Fruit fly (Drosophila melanogaster) whole organism, pupa: Measurements from ENCODE around the gene vers.

Experiments
- CG12605 ChIP-seq: fragments of 200-800 bp; sonication (Bioruptor generic); IDR thresholded peaks from 2 replicates; pipeline ENCODE4 v1.3.6; 2022; ENCODE audit warnings: missing biosample characterization, missing genetic modification characterization
- CG17806 ChIP-seq: fragments of 200-800 bp; sonication (Bioruptor generic); optimal IDR thresholded peaks from 2 replicates; lab custom pipeline; 2018; ENCODE audit warnings: missing biosample characterization, mild to moderate bottlenecking, missing genetic modification characterization, moderate library complexity
- CG32121 ChIP-seq: fragments of 200-800 bp; sonication (Bioruptor generic); IDR thresholded peaks from 2 replicates; pipeline ENCODE4 v1.3.6; 2022; ENCODE audit warnings: missing biosample characterization, missing genetic modification characterization
- CG8159 ChIP-seq: fragments of 200-800 bp; sonication (Bioruptor generic); optimal IDR thresholded peaks from 3 replicates; lab custom pipeline; 2018; ENCODE audit warnings: missing biosample characterization, mild to moderate bottlenecking, missing genetic modification characterization, moderate library complexity
- CG8301 ChIP-seq: fragments of 200-800 bp; sonication (Bioruptor generic); optimal IDR thresholded peaks from 2 replicates; lab custom pipeline; 2018; ENCODE audit warnings: missing biosample characterization, mild to moderate bottlenecking, missing genetic modification characterization
- CG9948 ChIP-seq: fragments of 200-800 bp; sonication (Bioruptor generic); optimal IDR thresholded peaks from 2 replicates; lab custom pipeline; 2018; ENCODE audit warnings: missing biosample characterization, mild to moderate bottlenecking, missing genetic modification characterization, moderate library complexity
- EcR ChIP-seq: fragments of 200-800 bp; sonication (Bioruptor generic); optimal IDR thresholded peaks from 3 replicates; lab custom pipeline; 2019; ENCODE audit warnings: missing biosample characterization, missing genetic modification characterization, mild to moderate bottlenecking, moderate library complexity, missing genetic modification reagents
- Ets98B ChIP-seq: fragments of 200-800 bp; sonication (Bioruptor generic); IDR thresholded peaks from 2 replicates; pipeline ENCODE4 v1.3.6; 2022; ENCODE audit warnings: missing biosample characterization, missing genetic modification characterization
- Pif1A ChIP-seq: fragments of 200-800 bp; sonication (Bioruptor generic); optimal IDR thresholded peaks from 3 replicates; lab custom pipeline; 2016; ENCODE audit warnings: missing biosample characterization, missing genetic modification characterization
- gl ChIP-seq: fragments of 200-800 bp; sonication (Bioruptor generic); optimal IDR thresholded peaks from 2 replicates; lab custom pipeline; 2018; ENCODE audit warnings: missing biosample characterization, mild to moderate bottlenecking, missing genetic modification characterization

dm6 chr3L:12101924-12102383, 13.9 kb upstream of the vers start:
- TF ChIP-seq EcR (GFP tag; lab: Kevin White, UChicago), result no peak
- TF ChIP-seq CG32121 (GFP tag; lab: Robert Waterston, UW), result no peak
- TF ChIP-seq CG8301 (tag; lab: Kevin White, UChicago), result peak; percentile 83
- TF ChIP-seq gl (tag; lab: Kevin White, UChicago), result no peak
- TF ChIP-seq Pif1A (GFP tag; lab: Kevin White, UChicago), result peak; percentile 32
- TF ChIP-seq Ets98B, result peak; percentile 41; the same call in 1 of the 2 replicates
- peak; percentile 82 for TF ChIP-seq CG8159
- 0 out of 2 replicates have a peak, but pooled peaks have one; percentile 44 for TF ChIP-seq CG12605 (GFP tag; lab: Robert Waterston, UW)
- TF ChIP-seq CG9948 (tag; lab: Kevin White, UChicago), result peak; percentile 82
- peak; percentile 67 for TF ChIP-seq CG17806
